Worm (Caenorhabditis elegans) whole organism, young adult: ENCODE measurements around the gene svh-5.

Source experiments
- F37B4.10 ChIP-seq: fragments of 200-800 bp; sonication (Bioruptor generic); IDR thresholded peaks from 2 replicates; pipeline ENCODE4 v1.3.6; 2022; ENCODE audit warnings: missing genetic modification characterization, missing compliant biosample characterization
- F57A8.1 ChIP-seq: fragments of 200-800 bp; sonication (Bioruptor generic); optimal IDR thresholded peaks from 2 replicates; lab custom pipeline; 2018; ENCODE audit warnings: mild to moderate bottlenecking, missing genetic modification characterization, moderate library complexity, missing compliant biosample characterization
- ZK185.1 ChIP-seq: sonication (generic microtip); optimal IDR thresholded peaks from 2 replicates; lab custom pipeline; 2016; ENCODE audit warnings: mild to moderate bottlenecking, missing genetic modification characterization, missing compliant biosample characterization; ENCODE audit not compliant: poor library complexity, severe bottlenecking
- hlh-26 ChIP-seq: fragments of 200-800 bp; sonication (Bioruptor generic); conservative IDR thresholded peaks from 2 replicates; pipeline ENCODE4 v1.3.6; 2022; ENCODE audit warnings: missing genetic modification reagents, missing genetic modification characterization, missing compliant biosample characterization
- sptf-2 ChIP-seq: fragments of 200-800 bp; sonication (Bioruptor generic); optimal IDR thresholded peaks from 2 replicates; lab custom pipeline; 2018; ENCODE audit warnings: mild to moderate bottlenecking, missing genetic modification characterization, missing compliant biosample characterization
- xnd-1 ChIP-seq: sonication (generic microtip); optimal IDR thresholded peaks from 2 replicates; lab custom pipeline; 2016; ENCODE audit warnings: missing genotype, missing genetic modification reagents, missing genetic modification characterization, missing compliant biosample characterization

DNA sequence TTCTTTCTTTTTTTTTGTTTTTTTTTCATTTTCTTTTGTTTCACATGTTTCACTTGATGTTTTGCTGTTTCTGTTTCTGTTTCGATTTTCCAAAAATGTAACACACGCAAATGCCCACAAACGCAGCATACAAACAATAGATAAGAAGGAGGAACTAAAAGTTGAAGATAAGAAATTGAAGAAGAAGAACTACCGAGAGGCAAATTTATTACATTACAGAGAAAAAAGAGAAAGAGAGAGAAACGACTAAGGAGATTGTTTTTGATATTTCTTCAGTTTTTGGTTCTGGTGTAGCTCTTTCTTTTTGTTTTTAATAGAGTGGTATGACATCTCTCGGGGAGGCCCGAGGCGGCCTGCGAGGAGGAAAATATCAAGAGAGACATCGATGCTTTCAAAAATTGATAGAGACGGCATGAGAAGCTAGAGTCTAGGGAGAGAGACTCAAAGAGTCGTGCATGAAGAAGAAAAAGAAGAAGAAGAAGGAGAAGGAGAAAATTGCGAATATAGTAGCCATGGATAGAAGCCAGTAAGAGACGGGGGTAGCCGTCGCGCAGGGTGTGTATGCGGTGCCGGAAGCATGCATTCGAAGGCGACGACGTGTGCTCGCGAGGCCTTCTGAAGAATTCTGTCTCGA, 4.1 kb downstream of the svh-5 start:
- TF ChIP-seq F57A8.1 (GFP tag; lab: Kevin White, UChicago) (no peak), ZK185.1 (tag; lab: Kevin White, UChicago) (no peak), sptf-2 (GFP tag; lab: Kevin White, UChicago) (no peak), hlh-26 (no peak), xnd-1 (tag; lab: Kevin White, UChicago) (no peak), F37B4.10 (no peak)
